Worm (Caenorhabditis elegans): ENCODE results near the gene otpl-4.

DNA sequence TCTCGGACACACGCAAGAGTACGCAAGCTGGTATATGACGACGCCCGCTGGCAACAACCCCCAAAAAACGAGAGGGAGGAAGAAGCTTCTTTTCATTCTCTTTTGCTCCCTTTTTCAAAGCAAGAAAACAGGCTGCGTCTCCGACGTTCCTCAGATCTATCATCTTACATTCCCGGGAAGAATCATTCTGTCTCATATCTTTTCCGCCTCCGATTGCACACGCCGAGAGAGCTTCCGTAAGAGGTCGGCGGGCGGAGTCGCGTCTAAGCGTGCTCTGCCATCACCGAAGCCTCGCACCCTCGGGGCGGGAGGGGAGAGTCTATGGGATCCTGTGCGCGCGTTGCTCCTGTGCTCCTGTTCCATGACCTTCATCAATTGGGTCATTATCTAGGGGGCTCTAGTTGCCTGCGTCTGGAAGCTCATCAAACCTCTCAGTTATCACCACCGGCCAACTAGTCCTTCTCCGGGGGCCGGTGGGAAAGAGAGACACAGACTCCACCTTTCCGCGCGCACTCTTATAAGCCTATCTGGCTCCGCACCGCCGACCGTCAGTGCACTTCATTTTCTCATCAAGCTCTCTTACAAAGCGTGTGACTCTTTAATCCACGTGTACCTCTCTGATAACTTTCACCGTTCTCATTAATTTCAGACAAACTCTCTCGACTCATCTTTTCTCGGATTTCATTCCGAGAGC is 8.5 kb downstream of the otpl-4 start, which contains the start of the genes slc-17.8 and asns-1:
- TF ChIP-seq dao-5 (tag; optimal IDR thresholded peaks at IDR 0.05) (no peak), him-1 (tag; optimal IDR thresholded peaks at IDR 0.05) (no peak), W03F9.2 (tag; optimal IDR thresholded peaks at IDR 0.05) (no peak)

Data from whole organism, L4/young adult.